Worm (Caenorhabditis elegans) whole organism, midembryonic: ENCODE measurements around the gene clec-41.

Experiments used
- T22C8.4 ChIP-seq: fragments of 200-800 bp; sonication (Bioruptor generic); IDR thresholded peaks from 2 replicates; pipeline ENCODE4 v1.3.6; 2022; ENCODE audit warnings: missing genetic modification characterization, missing compliant biosample characterization
- cog-1 ChIP-seq: sonication (generic microtip); optimal IDR thresholded peaks from 2 replicates; lab custom pipeline; 2016; ENCODE audit warnings: missing genetic modification characterization, missing compliant biosample characterization
- flt-1 ChIP-seq: fragments of 200-800 bp; sonication (Bioruptor generic); IDR thresholded peaks from 2 replicates; pipeline ENCODE4 v1.3.6; 2022; ENCODE audit warnings: missing genetic modification characterization, missing compliant biosample characterization
- klf-2 ChIP-seq: fragments of 200-800 bp; sonication (Bioruptor generic); conservative IDR thresholded peaks from 2 replicates; pipeline ENCODE4 v1.3.6; 2022; ENCODE audit warnings: missing genetic modification reagents, missing genetic modification characterization, missing compliant biosample characterization
- med-1 ChIP-seq: sonication (generic microtip); optimal IDR thresholded peaks from 2 replicates; lab custom pipeline; 2017; ENCODE audit warnings: missing genetic modification characterization, mild to moderate bottlenecking, missing compliant biosample characterization, antibody characterized with exemption, missing genetic modification reagents; ENCODE audit not compliant: insufficient read depth
- ref-1 ChIP-seq: fragments of 200-800 bp; sonication (Bioruptor generic); conservative IDR thresholded peaks from 2 replicates; pipeline ENCODE4 v1.3.6; 2022; ENCODE audit warnings: missing genetic modification reagents, missing genetic modification characterization, missing compliant biosample characterization
- tab-1 ChIP-seq: fragments of 200-800 bp; sonication (Bioruptor generic); IDR thresholded peaks from 2 replicates; pipeline ENCODE4 v1.3.6; 2022; ENCODE audit warnings: missing genetic modification characterization, missing compliant biosample characterization
- ztf-23 ChIP-seq: fragments of 200-800 bp; sonication (Bioruptor generic); IDR thresholded peaks from 2 replicates; pipeline ENCODE4 v1.3.6; 2022; ENCODE audit warnings: missing genetic modification reagents, missing genetic modification characterization, missing compliant biosample characterization
- ztf-29 ChIP-seq: fragments of 200-800 bp; sonication (Bioruptor generic); IDR thresholded peaks from 2 replicates; pipeline ENCODE4 v1.3.6; 2022; ENCODE audit warnings: missing genetic modification reagents, missing genetic modification characterization, missing compliant biosample characterization

Gene clec-41

ce11 chrV:13137955-13138354, at the start of gene clec-41:
Gene clec-41 (minus strand): TSS chrV:13138101.
- no peak for TF ChIP-seq T22C8.4 (GFP tag; lab: Robert Waterston, UW)
- TF ChIP-seq ztf-29 = no peak
- TF ChIP-seq tab-1 (GFP tag; lab: Robert Waterston, UW) = no peak
- TF ChIP-seq med-1 (GFP tag; lab: Kevin White, UChicago) = no peak
- TF ChIP-seq cog-1 (tag; lab: Kevin White, UChicago) = no peak
- TF ChIP-seq ztf-23 (GFP tag; lab: Robert Waterston, UW) = no peak
- no peak for TF ChIP-seq ref-1 (GFP tag; lab: Robert Waterston, UW)
- TF ChIP-seq klf-2 (GFP tag; lab: Robert Waterston, UW) = no peak
- TF ChIP-seq flt-1 = no peak

- no peak for TF ChIP-seq T22C8.4 (GFP tag; lab: Robert Waterston, UW)
- TF ChIP-seq flt-1 = no peak
- no peak for TF ChIP-seq ztf-23 (GFP tag; lab: Robert Waterston, UW)
- TF ChIP-seq cog-1 (tag; lab: Kevin White, UChicago) = no peak
- TF ChIP-seq med-1 (GFP tag; lab: Kevin White, UChicago) = no peak
- no peak for TF ChIP-seq tab-1 (GFP tag; lab: Robert Waterston, UW)
- no peak for TF ChIP-seq klf-2 (GFP tag; lab: Robert Waterston, UW)
- no peak for TF ChIP-seq ztf-29
- no peak for TF ChIP-seq ref-1 (GFP tag; lab: Robert Waterston, UW)
Observed at ce11 chrV:13185384-13185783, 47.5 kb upstream of the clec-41 start, which contains the start of gene sri-6. Gene sri-6 (plus strand): TSS chrV:13185684.

- TF ChIP-seq T22C8.4 (GFP tag; lab: Robert Waterston, UW) (no peak), ref-1 (GFP tag; lab: Robert Waterston, UW) (no peak), ztf-23 (GFP tag; lab: Robert Waterston, UW) (no peak), cog-1 (tag; lab: Kevin White, UChicago) (no peak), ztf-29 (no peak), tab-1 (GFP tag; lab: Robert Waterston, UW) (no peak), flt-1 (no peak), klf-2 (GFP tag; lab: Robert Waterston, UW) (no peak), med-1 (GFP tag; lab: Kevin White, UChicago) (no peak)
Observed at ce11 chrV:13184137-13184536, 46.2 kb upstream of the clec-41 start, which contains the start of gene T09E8.4. Gene T09E8.4 (minus strand): TSS chrV:13184237.

- TF ChIP-seq ref-1 (GFP tag; lab: Robert Waterston, UW) = no peak
- no peak for TF ChIP-seq cog-1 (tag; lab: Kevin White, UChicago)
- no peak for TF ChIP-seq T22C8.4 (GFP tag; lab: Robert Waterston, UW)
- no peak for TF ChIP-seq ztf-23 (GFP tag; lab: Robert Waterston, UW)
- TF ChIP-seq klf-2 (GFP tag; lab: Robert Waterston, UW) = no peak
- TF ChIP-seq tab-1 (GFP tag; lab: Robert Waterston, UW) = no peak
- TF ChIP-seq med-1 (GFP tag; lab: Kevin White, UChicago) = no peak
- no peak for TF ChIP-seq flt-1
- TF ChIP-seq ztf-29 = no peak
Observed at ce11 chrV:13181450-13181849, 43.5 kb upstream of the clec-41 start.

- TF ChIP-seq tab-1 (GFP tag; lab: Robert Waterston, UW) = no peak
- TF ChIP-seq cog-1 (tag; lab: Kevin White, UChicago) = no peak
- no peak for TF ChIP-seq T22C8.4 (GFP tag; lab: Robert Waterston, UW)
- TF ChIP-seq flt-1 = no peak
- no peak for TF ChIP-seq ref-1 (GFP tag; lab: Robert Waterston, UW)
- TF ChIP-seq ztf-29 = no peak
- TF ChIP-seq med-1 (GFP tag; lab: Kevin White, UChicago) = no peak
- no peak for TF ChIP-seq ztf-23 (GFP tag; lab: Robert Waterston, UW)
- TF ChIP-seq klf-2 (GFP tag; lab: Robert Waterston, UW) = no peak
Observed at ce11 chrV:13179986-13180591, 42.2 kb upstream of the clec-41 start, which contains the start of gene cni-1. Gene cni-1 (plus strand): TSS chrV:13180330.

- TF ChIP-seq tab-1 (GFP tag; lab: Robert Waterston, UW) (no peak), flt-1 (no peak), cog-1 (tag; lab: Kevin White, UChicago) (no peak), ztf-29 (no peak), ztf-23 (GFP tag; lab: Robert Waterston, UW) (no peak), med-1 (GFP tag; lab: Kevin White, UChicago) (no peak), T22C8.4 (GFP tag; lab: Robert Waterston, UW) (no peak), klf-2 (GFP tag; lab: Robert Waterston, UW) (no peak), ref-1 (GFP tag; lab: Robert Waterston, UW) (no peak)
Observed at ce11 chrV:13176814-13177213, 38.9 kb upstream of the clec-41 start.

ce11 chrV:13176117-13176753, 38.3 kb upstream of the clec-41 start, which contains the start of gene him-17:
Gene him-17 (plus strand): TSS chrV:13176711.
- TF ChIP-seq cog-1 (tag; lab: Kevin White, UChicago) (peak; percentile 50), med-1 (GFP tag; lab: Kevin White, UChicago) (peak; percentile 61), klf-2 (GFP tag; lab: Robert Waterston, UW) (peak; percentile 68; the same call in 1 of the 2 replicates), ref-1 (GFP tag; lab: Robert Waterston, UW) (no peak), ztf-29 (no peak), ztf-23 (GFP tag; lab: Robert Waterston, UW) (peak; percentile 72; the same call in 1 of the 2 replicates), T22C8.4 (GFP tag; lab: Robert Waterston, UW) (no peak), tab-1 (GFP tag; lab: Robert Waterston, UW) (no peak), flt-1 (peak; percentile 70; the same call in 1 of the 2 replicates)

- TF ChIP-seq tab-1 (GFP tag; lab: Robert Waterston, UW) = no peak
- TF ChIP-seq med-1 (GFP tag; lab: Kevin White, UChicago) = no peak
- no peak for TF ChIP-seq T22C8.4 (GFP tag; lab: Robert Waterston, UW)
- TF ChIP-seq cog-1 (tag; lab: Kevin White, UChicago) = no peak
- TF ChIP-seq ref-1 (GFP tag; lab: Robert Waterston, UW) = no peak
- TF ChIP-seq ztf-23 (GFP tag; lab: Robert Waterston, UW) = no peak
- TF ChIP-seq ztf-29 = no peak
- no peak for TF ChIP-seq klf-2 (GFP tag; lab: Robert Waterston, UW)
- no peak for TF ChIP-seq flt-1
Observed at ce11 chrV:13173718-13174117, 35.8 kb upstream of the clec-41 start.
